Fruit fly (Drosophila melanogaster) whole organism, embryonic: ENCODE measurements around the gene CG3777.

ENCODE experiments used
- Abd-B ChIP-seq: fragments of 200-800 bp; sonication (Bioruptor generic); optimal IDR thresholded peaks from 2 replicates; lab custom pipeline; 2018; ENCODE audit warnings: missing biosample characterization, mild to moderate bottlenecking, missing genetic modification characterization, moderate library complexity
- Atf6 ChIP-seq: fragments of 200-800 bp; sonication (Bioruptor generic); IDR thresholded peaks from 2 replicates; pipeline ENCODE4 v1.3.6; 2022; ENCODE audit warnings: missing biosample characterization, missing genetic modification characterization
- CG10209 ChIP-seq: fragments of 200-800 bp; sonication (Bioruptor generic); optimal IDR thresholded peaks from 3 replicates; lab custom pipeline; 2017; ENCODE audit warnings: missing biosample characterization, mild to moderate bottlenecking, missing genetic modification characterization, missing genetic modification reagents
- CG11085 ChIP-seq: fragments of 200-800 bp; sonication (Bioruptor generic); IDR thresholded peaks from 2 replicates; pipeline ENCODE4 v1.3.6; 2022; ENCODE audit warnings: missing biosample characterization, missing genetic modification characterization
- CG14860 ChIP-seq: fragments of 200-800 bp; sonication (Bioruptor generic); IDR thresholded peaks from 3 replicates; pipeline ENCODE4 v1.3.6; 2022; ENCODE audit warnings: missing biosample characterization, missing genetic modification characterization; ENCODE audit not compliant: partially characterized antibody
- CG15269 ChIP-seq: fragments of 200-800 bp; sonication (Bioruptor generic); optimal IDR thresholded peaks from 2 replicates; lab custom pipeline; 2018; ENCODE audit warnings: missing biosample characterization, mild to moderate bottlenecking, missing genetic modification characterization, moderate library complexity
- CG15479 ChIP-seq: fragments of 200-800 bp; sonication (Bioruptor generic); optimal IDR thresholded peaks from 3 replicates; lab custom pipeline; 2019; ENCODE audit warnings: missing biosample characterization, mild to moderate bottlenecking, missing genetic modification characterization, moderate library complexity
- CG15696 ChIP-seq: fragments of 200-800 bp; sonication (Bioruptor generic); optimal IDR thresholded peaks from 2 replicates; lab custom pipeline; 2019; ENCODE audit warnings: missing biosample characterization, mild to moderate bottlenecking, missing genetic modification characterization, moderate library complexity
- CG17361 ChIP-seq: fragments of 200-800 bp; sonication (Bioruptor generic); IDR thresholded peaks from 3 replicates; pipeline ENCODE4 v1.3.6; 2022; ENCODE audit warnings: missing biosample characterization, missing genetic modification characterization
- CG2678 ChIP-seq: fragments of 200-800 bp; sonication (Bioruptor generic); optimal IDR thresholded peaks from 3 replicates; lab custom pipeline; 2019; ENCODE audit warnings: missing biosample characterization, mild to moderate bottlenecking, missing genetic modification characterization, moderate library complexity
- CG3281 ChIP-seq: fragments of 200-800 bp; sonication (Bioruptor generic); optimal IDR thresholded peaks from 3 replicates; lab custom pipeline; 2017; ENCODE audit warnings: missing biosample characterization, mild to moderate bottlenecking, missing genetic modification characterization
- CG4424 ChIP-seq: fragments of 200-800 bp; sonication (Bioruptor generic); optimal IDR thresholded peaks from 3 replicates; lab custom pipeline; 2016; ENCODE audit warnings: missing biosample characterization, missing genetic modification characterization
- CG5180 ChIP-seq: fragments of 200-800 bp; sonication (Bioruptor generic); optimal IDR thresholded peaks from 3 replicates; lab custom pipeline; 2017; ENCODE audit warnings: missing biosample characterization, missing genetic modification characterization, mild to moderate bottlenecking, moderate library complexity, missing genetic modification reagents
- CG7372 ChIP-seq: fragments of 200-800 bp; sonication (Bioruptor generic); IDR thresholded peaks from 2 replicates; pipeline ENCODE4 v1.3.6; 2022; ENCODE audit warnings: missing biosample characterization, missing genetic modification characterization
- D19A ChIP-seq: fragments of 200-800 bp; optimal IDR thresholded peaks from 3 replicates; lab custom pipeline; 2019; ENCODE audit warnings: missing biosample characterization, mild to moderate bottlenecking, missing genetic modification characterization, moderate library complexity
- Dek ChIP-seq: fragments of 200-800 bp; sonication (Bioruptor generic); optimal IDR thresholded peaks from 3 replicates; lab custom pipeline; 2019; ENCODE audit warnings: missing biosample characterization, mild to moderate bottlenecking, missing genetic modification characterization, moderate library complexity
- Dll ChIP-seq: fragments of 200-800 bp; sonication (Bioruptor generic); IDR thresholded peaks from 4 replicates; pipeline ENCODE4 v1.3.6; 2022; ENCODE audit warnings: missing biosample characterization, missing genetic modification characterization; ENCODE audit not compliant: partially characterized antibody
- Doc2 ChIP-seq: fragments of 200-800 bp; sonication (Bioruptor generic); IDR thresholded peaks from 2 replicates; pipeline ENCODE4 v1.3.6; 2022; ENCODE audit warnings: missing biosample characterization, missing genetic modification characterization
- Ets97D ChIP-seq: fragments of 200-800 bp; sonication (Bioruptor generic); optimal IDR thresholded peaks from 3 replicates; lab custom pipeline; 2016; ENCODE audit warnings: missing biosample characterization, missing genetic modification characterization
- Fer2 ChIP-seq: fragments of 200-800 bp; sonication (Bioruptor generic); optimal IDR thresholded peaks from 2 replicates; lab custom pipeline; 2018; ENCODE audit warnings: missing biosample characterization, mild to moderate bottlenecking, missing genetic modification characterization, moderate library complexity
- HLH4C ChIP-seq: fragments of 200-800 bp; sonication (Bioruptor generic); IDR thresholded peaks from 3 replicates; pipeline ENCODE4 v1.3.6; 2022; ENCODE audit warnings: missing biosample characterization, missing genetic modification characterization; ENCODE audit not compliant: partially characterized antibody
- Hmr ChIP-seq: fragments of 200-800 bp; sonication (Bioruptor generic); optimal IDR thresholded peaks from 3 replicates; lab custom pipeline; 2017; ENCODE audit warnings: mild to moderate bottlenecking, missing biosample characterization, missing genetic modification reagents, missing genetic modification characterization
- Hsf ChIP-seq: fragments of 200-800 bp; sonication (Bioruptor generic); optimal IDR thresholded peaks from 3 replicates; lab custom pipeline; 2016; ENCODE audit warnings: missing biosample characterization, missing genetic modification characterization
- MESR4 ChIP-seq: fragments of 200-800 bp; sonication (Bioruptor generic); optimal IDR thresholded peaks from 2 replicates; lab custom pipeline; 2018; ENCODE audit warnings: missing biosample characterization, mild to moderate bottlenecking, missing genetic modification characterization, moderate library complexity
- NK7.1 ChIP-seq: fragments of 200-800 bp; sonication (Bioruptor generic); optimal IDR thresholded peaks from 3 replicates; lab custom pipeline; 2016; ENCODE audit warnings: missing biosample characterization, missing genetic modification characterization
- Oli ChIP-seq: fragments of 200-800 bp; sonication (Bioruptor generic); optimal IDR thresholded peaks from 2 replicates; lab custom pipeline; 2018; ENCODE audit warnings: missing biosample characterization, mild to moderate bottlenecking, missing genetic modification characterization, moderate library complexity
- Opbp ChIP-seq: fragments of 200-800 bp; sonication (Bioruptor generic); IDR thresholded peaks from 3 replicates; pipeline ENCODE4 v1.3.6; 2022; ENCODE audit warnings: missing biosample characterization, missing genetic modification characterization; ENCODE audit not compliant: partially characterized antibody
- chif ChIP-seq, 2 experiments: fragments of 200-800 bp; sonication (Bioruptor generic); optimal IDR thresholded peaks; 3 replicates each; lab custom pipeline; 2016; ENCODE audit warnings: missing biosample characterization in 2 of 2, missing genetic modification characterization in 2 of 2
- chinmo ChIP-seq: fragments of 200-800 bp; sonication (Bioruptor generic); IDR thresholded peaks from 4 replicates; pipeline ENCODE4 v1.3.6; 2022; ENCODE audit warnings: missing biosample characterization, missing genetic modification characterization; ENCODE audit not compliant: partially characterized antibody
- crc ChIP-seq: fragments of 200-800 bp; sonication (Bioruptor generic); optimal IDR thresholded peaks from 2 replicates; lab custom pipeline; 2016; ENCODE audit warnings: missing biosample characterization, missing genetic modification characterization
- crp ChIP-seq, 2 experiments: fragments of 200-800 bp; sonication (Bioruptor generic); optimal IDR thresholded peaks; 2 replicates in 1 of 2; 3 replicates in 1 of 2; lab custom pipeline; 2017; ENCODE audit warnings: missing biosample characterization in 2 of 2, missing genetic modification characterization in 2 of 2, mild to moderate bottlenecking in 1 of 2, moderate library complexity in 1 of 2
- emc ChIP-seq: fragments of 200-800 bp; sonication (Bioruptor generic); optimal IDR thresholded peaks from 2 replicates; lab custom pipeline; 2016; ENCODE audit warnings: missing biosample characterization, missing genetic modification characterization
- fd64A ChIP-seq: fragments of 200-800 bp; sonication (Bioruptor generic); optimal IDR thresholded peaks from 3 replicates; lab custom pipeline; 2018; ENCODE audit warnings: missing biosample characterization, mild to moderate bottlenecking, missing genetic modification characterization
- fu2 ChIP-seq: fragments of 200-800 bp; sonication (Bioruptor generic); optimal IDR thresholded peaks from 2 replicates; lab custom pipeline; 2016; ENCODE audit warnings: missing biosample characterization, missing genetic modification characterization
- grn ChIP-seq: fragments of 200-800 bp; sonication (Bioruptor generic); optimal IDR thresholded peaks from 3 replicates; lab custom pipeline; 2017; ENCODE audit warnings: missing biosample characterization, missing genetic modification characterization
- ind ChIP-seq: fragments of 200-800 bp; sonication (Bioruptor generic); optimal IDR thresholded peaks from 3 replicates; lab custom pipeline; 2016; ENCODE audit warnings: missing biosample characterization, missing genetic modification characterization
- nmo ChIP-seq: fragments of 200-800 bp; sonication (Bioruptor generic); optimal IDR thresholded peaks from 2 replicates; lab custom pipeline; 2018; ENCODE audit warnings: missing biosample characterization, mild to moderate bottlenecking, missing genetic modification characterization, moderate library complexity
- phol ChIP-seq: fragments of 200-800 bp; sonication (Bioruptor generic); optimal IDR thresholded peaks from 3 replicates; lab custom pipeline; 2018; ENCODE audit warnings: missing biosample characterization, mild to moderate bottlenecking, missing genetic modification characterization, moderate library complexity
- pita ChIP-seq: fragments of 200-800 bp; sonication (Bioruptor generic); optimal IDR thresholded peaks from 2 replicates; lab custom pipeline; 2017; ENCODE audit warnings: missing biosample characterization, mild to moderate bottlenecking, missing genetic modification characterization
- pum ChIP-seq: fragments of 200-800 bp; sonication (Bioruptor generic); optimal IDR thresholded peaks from 2 replicates; lab custom pipeline; 2016; ENCODE audit warnings: missing biosample characterization, missing genetic modification characterization
- pzg ChIP-seq: fragments of 200-800 bp; sonication (Bioruptor generic); optimal IDR thresholded peaks from 3 replicates; lab custom pipeline; 2018; ENCODE audit warnings: missing biosample characterization, mild to moderate bottlenecking, missing genetic modification characterization, moderate library complexity
- sens ChIP-seq: fragments of 200-800 bp; sonication (Bioruptor generic); peaks from one replicate; lab custom pipeline; 2016; ENCODE audit warnings: missing biosample characterization, missing genetic modification characterization
- slp2 ChIP-seq: fragments of 200-800 bp; sonication (Bioruptor generic); optimal IDR thresholded peaks from 2 replicates; lab custom pipeline; 2016; ENCODE audit warnings: missing biosample characterization, missing genetic modification characterization
- zfh2 ChIP-seq: fragments of 200-800 bp; sonication (Bioruptor generic); optimal IDR thresholded peaks from 2 replicates; lab custom pipeline; 2016; ENCODE audit warnings: missing biosample characterization, missing genetic modification characterization

The CG3777 gene

DNA sequence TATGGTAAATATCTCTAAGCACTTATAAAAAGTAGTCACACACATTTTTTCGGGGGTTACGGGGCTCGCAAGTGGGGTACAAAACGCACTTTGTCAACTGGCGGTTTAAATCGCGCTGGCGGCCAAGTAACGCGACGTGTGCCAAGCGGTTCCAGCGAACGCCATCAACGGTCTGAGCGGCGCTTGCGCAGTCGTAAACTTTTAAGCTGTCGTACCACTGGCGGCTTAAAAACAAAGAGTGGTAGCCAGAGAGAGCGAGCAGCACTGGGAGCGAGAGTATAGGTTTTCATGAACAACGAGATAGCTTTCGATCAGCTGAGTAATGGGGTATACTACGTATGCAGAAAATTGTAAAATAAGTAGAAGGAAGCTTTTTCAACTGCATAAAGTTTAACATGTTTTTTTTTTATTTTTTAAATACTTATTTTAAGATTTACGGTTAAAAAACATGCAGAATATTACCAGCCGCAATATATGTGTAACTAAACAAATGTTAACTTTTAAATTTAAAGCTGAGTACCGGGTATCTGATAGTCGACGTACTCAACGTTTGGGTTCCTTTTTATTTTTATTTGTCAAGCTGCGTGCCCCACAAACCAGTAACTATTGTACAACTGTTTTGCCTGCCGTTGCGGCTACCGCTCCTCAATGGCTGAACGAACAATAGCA is 55.3 kb downstream of the CG3777 start (continued):
- TF ChIP-seq MESR4 (GFP tag; lab: Kevin White, UChicago): no peak
- TF ChIP-seq Dek (tag; lab: Kevin White, UChicago): no peak
- TF ChIP-seq NK7.1 (GFP tag; lab: Kevin White, UChicago): no peak
- TF ChIP-seq Atf6 (GFP tag; lab: Robert Waterston, UW): no peak
- TF ChIP-seq phol (tag; lab: Kevin White, UChicago): peak; percentile 36
- TF ChIP-seq sens (GFP tag; lab: Kevin White, UChicago): peak; percentile 73
- TF ChIP-seq fd64A (GFP tag; lab: Kevin White, UChicago): no peak
- peak; percentile 46 for TF ChIP-seq CG15269 (tag; lab: Kevin White, UChicago)
- TF ChIP-seq CG7372 (GFP tag; lab: Robert Waterston, UW): no peak
- TF ChIP-seq nmo: peak; percentile 37
- TF ChIP-seq crp (GFP tag; optimal IDR thresholded peaks at IDR 0.05; lab: Kevin White, UChicago): peak in 1 of 2 experiments; percentile 5
- peak; percentile 29; the same call in 1 of the 3 replicates for TF ChIP-seq CG17361 (GFP tag; lab: Robert Waterston, UW)
- no peak for TF ChIP-seq Doc2
- TF ChIP-seq Abd-B: peak; percentile 34
- no peak for TF ChIP-seq CG11085
- peak; percentile 76; the same call in 1 of the 4 replicates for TF ChIP-seq chinmo (GFP tag; lab: Robert Waterston, UW)
- peak; percentile 59; the same call in 2 of the 3 replicates for TF ChIP-seq CG14860
- TF ChIP-seq emc (GFP tag; lab: Kevin White, UChicago): no peak
- TF ChIP-seq CG3281 (GFP tag; lab: Kevin White, UChicago): peak; percentile 10
- TF ChIP-seq Oli: peak; percentile 53
- TF ChIP-seq crc (GFP tag; lab: Kevin White, UChicago): no peak
- no peak for TF ChIP-seq pum
- TF ChIP-seq slp2 (GFP tag; lab: Kevin White, UChicago): no peak
- TF ChIP-seq ind (GFP tag; lab: Kevin White, UChicago): no peak
- peak; percentile 75 for TF ChIP-seq HLH4C (GFP tag; lab: Robert Waterston, UW)
- no peak for TF ChIP-seq Opbp (GFP tag; lab: Robert Waterston, UW)
- TF ChIP-seq pita: no peak
- TF ChIP-seq pzg (GFP tag; lab: Kevin White, UChicago): no peak
- TF ChIP-seq CG10209 (GFP tag; lab: Kevin White, UChicago): no peak
- TF ChIP-seq fu2: no peak
- TF ChIP-seq Hsf (GFP tag; lab: Kevin White, UChicago): no peak
- peak; percentile 11 for TF ChIP-seq CG5180
- no peak for TF ChIP-seq CG15696 (tag; lab: Kevin White, UChicago)
- peak; percentile 0 for TF ChIP-seq Hmr (GFP tag; lab: Kevin White, UChicago)
- TF ChIP-seq zfh2 (GFP tag; lab: Kevin White, UChicago): no peak
- TF ChIP-seq Dll (GFP tag; lab: Robert Waterston, UW): 0 out of 4 replicates have a peak, but pooled peaks have one; percentile 18
- no peak for TF ChIP-seq chif (GFP tag; optimal IDR thresholded peaks at IDR 0.05; lab: Kevin White, UChicago)
- peak; percentile 58 for TF ChIP-seq CG2678 (tag; lab: Kevin White, UChicago)
- no peak for TF ChIP-seq CG4424 (GFP tag; lab: Kevin White, UChicago)
- TF ChIP-seq grn (GFP tag; lab: Kevin White, UChicago): no peak
- TF ChIP-seq CG15479 (GFP tag; lab: Kevin White, UChicago): no peak
- TF ChIP-seq Fer2: no peak
- no peak for TF ChIP-seq Ets97D (GFP tag; lab: Kevin White, UChicago)
- TF ChIP-seq D19A (tag; lab: Kevin White, UChicago): peak; percentile 43
